Fruit fly (Drosophila melanogaster): ENCODE data around the gene CG7166.

DNA sequence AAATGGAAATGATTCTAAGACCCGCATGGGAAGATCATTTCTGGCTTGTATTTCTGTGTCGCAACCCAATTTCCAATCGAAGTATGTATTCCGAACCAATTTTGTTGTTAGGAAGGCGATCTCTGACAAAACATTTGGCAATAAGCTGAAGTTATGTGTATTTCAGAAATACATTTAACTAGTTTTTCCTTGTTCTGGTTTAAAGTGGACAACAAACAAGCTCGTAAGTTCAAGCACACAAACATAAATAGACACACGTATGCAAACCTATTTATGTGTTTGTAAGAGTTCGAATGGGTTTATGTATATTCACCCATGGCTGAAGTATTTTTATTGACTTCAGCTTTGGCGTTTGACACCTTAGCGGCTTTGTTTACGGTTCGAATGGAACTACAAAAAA, 20.4 kb upstream of the CG7166 start:
- TF ChIP-seq Met (GFP tag; optimal IDR thresholded peaks at IDR 0.05) (no peak), CG34406 (GFP tag; optimal IDR thresholded peaks at IDR 0.05) (no peak), CG6163 (GFP tag; IDR thresholded peaks at IDR 0.05) (no peak), CG8319 (GFP tag; optimal IDR thresholded peaks at IDR 0.05) (no peak), Blimp-1 (GFP tag; optimal IDR thresholded peaks at IDR 0.05) (no peak), Ets21C (GFP tag; optimal IDR thresholded peaks at IDR 0.05) (no peak), CG10631 (GFP tag; optimal IDR thresholded peaks at IDR 0.05) (no peak), OdsH (GFP tag; optimal IDR thresholded peaks at IDR 0.05) (no peak), Gug (GFP tag; IDR thresholded peaks at IDR 0.05) (no peak), Lpt (GFP tag; optimal IDR thresholded peaks at IDR 0.05) (no peak)

Measured in whole organism, prepupa.